Fruit fly (Drosophila melanogaster): ENCODE data around the gene lectin-29Ca.

- TF ChIP-seq Sin3A (optimal IDR thresholded peaks at IDR 0.05) (no peak), h (optimal IDR thresholded peaks at IDR 0.05) (no peak)
These were observed 2.1 kb upstream of the lectin-29Ca start, which contains the start of the genes Peritrophin-15a and CG13385 for dm6 chr2L:8395996-8396699.
